Worm (Caenorhabditis elegans): Measurements from ENCODE around the gene R10F2.4.
A peak's percentile ranks its signal among the peaks of the same experiment; 100 is the strongest.

The R10F2.4 gene

DNA sequence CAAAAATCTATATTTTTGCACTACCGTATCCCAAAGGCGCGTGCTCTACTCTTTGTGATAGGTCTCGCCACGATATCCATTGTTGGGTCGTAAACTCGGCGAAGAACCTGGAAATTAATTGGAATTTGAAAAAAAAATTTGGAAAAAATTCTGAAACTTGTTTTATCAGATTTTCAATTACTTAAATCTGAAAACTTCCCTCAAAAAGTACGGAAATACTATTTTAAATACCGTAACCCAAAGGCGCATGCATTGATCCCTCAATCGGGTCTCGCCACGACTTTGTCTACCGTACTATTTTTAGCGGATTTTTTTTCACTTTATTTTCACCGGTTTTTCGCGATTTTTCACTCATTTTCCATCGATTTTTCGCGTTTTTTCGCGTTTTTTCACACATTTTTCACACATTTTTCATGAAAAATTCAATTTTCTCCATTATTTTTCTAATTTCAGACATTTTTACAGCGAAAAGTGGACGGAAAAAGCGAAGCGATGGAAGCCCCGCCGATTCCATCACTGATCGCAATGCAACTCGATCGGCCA lies 23.8 kb upstream of the R10F2.4 start, which contains the start of gene H05C05.1:
Gene H05C05.1, plus strand, starts transcription at position 493 of the 543 bp plus-strand sequence.
- TF ChIP-seq aly-1 (tag; optimal IDR thresholded peaks at IDR 0.05) (no peak), B0310.2 (tag; optimal IDR thresholded peaks at IDR 0.05) (no peak), hmbx-1 (tag; optimal IDR thresholded peaks at IDR 0.05) (no peak), hmg-4 (GFP tag; optimal IDR thresholded peaks at IDR 0.05) (no peak), ama-1 (optimal IDR thresholded peaks at IDR 0.05) (no peak), flt-1 (GFP tag; IDR thresholded peaks at IDR 0.05) (no peak), tbx-37 (GFP tag; conservative IDR thresholded peaks at IDR 0.05) (no peak), ceh-13 (GFP tag; optimal IDR thresholded peaks at IDR 0.05) (no peak), sea-1 (GFP tag; conservative IDR thresholded peaks at IDR 0.05) (no peak), ets-7 (tag; optimal IDR thresholded peaks at IDR 0.05) (no peak), F13C5.2 (tag; optimal IDR thresholded peaks at IDR 0.05) (no peak)

DNA sequence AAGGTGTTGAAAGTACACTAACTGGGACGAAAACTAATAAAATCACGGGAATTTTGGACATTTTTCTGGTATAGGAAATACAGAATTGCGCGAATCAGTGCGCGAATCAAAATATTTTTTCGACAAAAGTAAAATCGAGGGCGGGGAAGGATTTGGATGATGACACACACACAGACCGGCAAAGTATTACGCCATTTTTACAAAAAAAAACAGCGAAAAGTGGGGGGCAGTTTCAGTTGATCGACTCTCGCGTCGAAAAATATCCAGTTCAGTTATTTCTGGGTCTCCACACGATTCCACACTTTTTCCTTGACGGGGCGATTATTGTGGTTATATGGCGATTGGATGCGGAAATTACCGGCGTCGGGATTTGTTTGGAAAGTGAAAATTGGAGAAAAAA lies 23.2 kb upstream of the R10F2.4 start, which contains the start of gene H05C05.4:
Gene H05C05.4, minus strand, starts transcription at position 101 of the 400 bp plus-strand sequence.
- TF ChIP-seq hnd-1 (tag; optimal IDR thresholded peaks at IDR 0.05) (no peak), flt-1 (GFP tag; IDR thresholded peaks at IDR 0.05) (no peak), pes-1 (GFP tag; IDR thresholded peaks at IDR 0.05) (no peak), ceh-36 (tag; optimal IDR thresholded peaks at IDR 0.05) (no peak)

DNA sequence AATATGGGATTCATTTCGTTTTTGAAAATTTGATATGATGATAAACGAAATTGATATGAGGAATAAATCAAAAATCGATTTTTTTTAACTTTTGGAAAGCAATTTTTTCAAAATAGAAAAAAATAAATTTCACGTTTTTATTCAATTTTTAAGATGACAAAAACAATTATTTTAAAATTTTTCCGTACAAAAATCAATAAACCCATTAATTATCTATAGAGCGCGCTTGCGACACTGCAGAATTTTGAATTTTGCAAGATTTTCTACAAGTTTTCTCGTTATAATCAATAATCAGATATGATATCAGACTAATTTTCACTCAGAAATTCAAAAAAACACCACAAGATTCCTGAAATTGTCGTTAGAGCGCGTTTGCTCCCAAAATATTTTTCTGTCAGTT lies 21.1 kb upstream of the R10F2.4 start, which contains the start of gene R10F2.6:
Gene R10F2.6, minus strand, starts transcription at position 101 of the 400 bp plus-strand sequence.
- TF ChIP-seq ceh-36 (tag; optimal IDR thresholded peaks at IDR 0.05) (no peak), pes-1 (GFP tag; IDR thresholded peaks at IDR 0.05) (no peak), hnd-1 (tag; optimal IDR thresholded peaks at IDR 0.05) (no peak), F13C5.2 (tag; optimal IDR thresholded peaks at IDR 0.05) (no peak), ama-1 (optimal IDR thresholded peaks at IDR 0.05) (no peak), hmg-4 (GFP tag; optimal IDR thresholded peaks at IDR 0.05) (no peak), tbx-11 (GFP tag; IDR thresholded peaks at IDR 0.05) (no peak), hmbx-1 (tag; optimal IDR thresholded peaks at IDR 0.05) (no peak), tbx-37 (GFP tag; conservative IDR thresholded peaks at IDR 0.05) (no peak), tra-4 (tag; optimal IDR thresholded peaks at IDR 0.05) (no peak), ets-7 (tag; optimal IDR thresholded peaks at IDR 0.05) (no peak)

DNA sequence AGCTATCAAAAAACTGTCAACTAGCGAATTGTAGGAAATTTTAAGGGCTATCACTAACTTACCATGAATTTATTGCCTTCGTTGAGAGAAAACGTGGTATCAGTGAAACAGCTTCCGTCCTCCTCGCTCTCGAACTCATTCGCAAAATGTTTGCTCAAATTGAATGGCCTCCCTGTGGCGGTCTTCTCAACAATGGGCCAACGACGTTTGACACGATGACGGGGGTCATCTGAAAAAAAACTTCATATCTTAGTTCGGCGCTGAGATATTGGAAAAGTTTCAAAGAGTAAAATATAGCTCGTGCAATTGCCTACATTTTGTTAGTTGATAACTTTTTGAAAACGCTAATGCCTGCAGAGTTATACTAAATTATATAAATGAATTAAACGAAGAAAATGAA lies 18.7 kb upstream of the R10F2.4 start:
- no peak for TF ChIP-seq B0310.2 (tag; optimal IDR thresholded peaks at IDR 0.05)
- no peak for TF ChIP-seq flt-1 (GFP tag; IDR thresholded peaks at IDR 0.05)
- no peak for TF ChIP-seq tra-4 (tag; optimal IDR thresholded peaks at IDR 0.05)
- no peak for TF ChIP-seq hmbx-1 (tag; optimal IDR thresholded peaks at IDR 0.05)
- TF ChIP-seq hnd-1 (tag; optimal IDR thresholded peaks at IDR 0.05): no peak
- TF ChIP-seq aly-1 (tag; optimal IDR thresholded peaks at IDR 0.05): no peak
- no peak for TF ChIP-seq ceh-13 (GFP tag; optimal IDR thresholded peaks at IDR 0.05)
- no peak for TF ChIP-seq ama-1 (optimal IDR thresholded peaks at IDR 0.05)
- TF ChIP-seq sea-1 (GFP tag; conservative IDR thresholded peaks at IDR 0.05): no peak
- TF ChIP-seq pes-1 (GFP tag; IDR thresholded peaks at IDR 0.05): no peak
- TF ChIP-seq tbx-37 (GFP tag; conservative IDR thresholded peaks at IDR 0.05): no peak
- no peak for TF ChIP-seq tbx-11 (GFP tag; IDR thresholded peaks at IDR 0.05)
- TF ChIP-seq ets-7 (tag; optimal IDR thresholded peaks at IDR 0.05): no peak
- no peak for TF ChIP-seq F13C5.2 (tag; optimal IDR thresholded peaks at IDR 0.05)
- no peak for TF ChIP-seq hmg-4 (GFP tag; optimal IDR thresholded peaks at IDR 0.05)
- no peak for TF ChIP-seq scrt-1 (GFP tag; IDR thresholded peaks at IDR 0.05)
- TF ChIP-seq ceh-36 (tag; optimal IDR thresholded peaks at IDR 0.05): no peak

DNA sequence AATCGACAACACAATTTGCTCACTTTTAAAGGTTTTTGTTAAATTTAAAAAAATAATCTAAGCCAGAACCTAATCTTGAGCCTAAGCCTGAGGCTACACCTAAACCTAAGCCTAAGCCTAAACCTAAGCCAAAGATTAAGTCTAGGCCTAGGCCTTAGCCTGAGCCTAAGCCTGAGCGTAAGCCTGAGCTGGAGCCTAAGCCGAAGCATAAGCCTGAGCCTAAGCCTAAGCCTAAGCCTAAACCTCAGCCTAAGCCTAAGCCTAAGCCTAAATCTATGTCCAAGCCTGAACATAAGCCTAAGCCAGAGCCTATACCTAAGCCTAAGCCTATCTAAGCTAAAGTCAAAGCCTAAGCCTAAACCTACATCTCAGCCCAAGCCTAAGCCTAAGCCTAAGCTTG lies 14.9 kb upstream of the R10F2.4 start:
- TF ChIP-seq tbx-37 (GFP tag; conservative IDR thresholded peaks at IDR 0.05): no peak
- peak; percentile 79 for TF ChIP-seq ceh-36 (tag; optimal IDR thresholded peaks at IDR 0.05)

DNA sequence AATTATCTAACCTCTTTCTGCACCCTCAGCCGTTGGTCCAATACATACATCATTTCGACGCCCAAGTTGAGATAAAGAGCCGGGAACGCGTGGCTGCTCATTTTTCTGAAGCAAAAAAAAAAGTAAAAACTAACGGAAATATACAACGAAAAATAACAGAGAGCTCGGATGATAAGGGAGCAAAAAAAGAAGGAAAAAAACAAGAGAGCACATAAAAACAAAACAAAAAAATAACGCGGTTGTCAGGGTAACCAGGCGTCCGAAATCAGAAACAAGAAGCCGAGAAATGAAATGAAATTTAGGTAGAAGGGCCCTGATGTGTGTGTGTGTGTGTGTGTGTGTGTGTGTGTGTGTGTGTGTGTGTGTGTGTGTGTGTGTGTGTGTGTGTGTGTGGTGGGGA lies 1.7 kb upstream of the R10F2.4 start, which contains the start of gene R10F2.5:
Gene R10F2.5, minus strand, starts transcription at position 101 of the 400 bp plus-strand sequence.
- no peak for TF ChIP-seq hmg-4 (GFP tag; optimal IDR thresholded peaks at IDR 0.05)
- no peak for TF ChIP-seq ets-7 (tag; optimal IDR thresholded peaks at IDR 0.05)
- TF ChIP-seq flt-1 (GFP tag; IDR thresholded peaks at IDR 0.05): no peak
- no peak for TF ChIP-seq sea-1 (GFP tag; conservative IDR thresholded peaks at IDR 0.05)
- no peak for TF ChIP-seq aly-1 (tag; optimal IDR thresholded peaks at IDR 0.05)
- TF ChIP-seq B0310.2 (tag; optimal IDR thresholded peaks at IDR 0.05): no peak
- no peak for TF ChIP-seq tbx-37 (GFP tag; conservative IDR thresholded peaks at IDR 0.05)
- TF ChIP-seq pes-1 (GFP tag; IDR thresholded peaks at IDR 0.05): no peak
- TF ChIP-seq ceh-13 (GFP tag; optimal IDR thresholded peaks at IDR 0.05): no peak
- no peak for TF ChIP-seq scrt-1 (GFP tag; IDR thresholded peaks at IDR 0.05)
- no peak for TF ChIP-seq F13C5.2 (tag; optimal IDR thresholded peaks at IDR 0.05)
- no peak for TF ChIP-seq hmbx-1 (tag; optimal IDR thresholded peaks at IDR 0.05)
- TF ChIP-seq ceh-36 (tag; optimal IDR thresholded peaks at IDR 0.05): no peak

DNA sequence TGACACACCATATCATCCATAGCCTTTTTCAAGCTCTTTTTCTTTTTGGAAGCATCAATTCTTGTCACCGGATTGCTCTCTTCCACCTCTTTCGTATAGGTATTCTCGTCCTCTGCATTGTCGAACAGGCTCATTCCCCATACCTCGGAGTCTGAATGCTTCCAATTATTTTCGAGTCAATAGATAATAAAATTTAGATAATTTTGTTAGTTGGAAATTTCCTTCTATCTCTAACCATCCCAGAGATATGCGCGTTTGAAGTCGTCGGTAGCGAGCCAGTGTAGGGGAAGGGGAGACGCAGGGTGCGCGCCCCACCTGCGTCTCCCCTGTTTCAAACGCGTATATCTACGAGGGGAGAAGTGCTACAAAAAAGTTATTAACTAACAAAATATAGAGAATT lies 2.0 kb downstream of the R10F2.4 start:
- TF ChIP-seq pes-1 (GFP tag; IDR thresholded peaks at IDR 0.05) (no peak), B0310.2 (tag; optimal IDR thresholded peaks at IDR 0.05) (no peak), scrt-1 (GFP tag; IDR thresholded peaks at IDR 0.05) (no peak), ceh-36 (tag; optimal IDR thresholded peaks at IDR 0.05) (no peak), hnd-1 (tag; optimal IDR thresholded peaks at IDR 0.05) (no peak), tra-4 (tag; optimal IDR thresholded peaks at IDR 0.05) (no peak), tbx-37 (GFP tag; conservative IDR thresholded peaks at IDR 0.05) (no peak), sea-1 (GFP tag; conservative IDR thresholded peaks at IDR 0.05) (no peak), ama-1 (optimal IDR thresholded peaks at IDR 0.05) (no peak), hmbx-1 (tag; optimal IDR thresholded peaks at IDR 0.05) (no peak), F13C5.2 (tag; optimal IDR thresholded peaks at IDR 0.05) (no peak), flt-1 (GFP tag; IDR thresholded peaks at IDR 0.05) (no peak), aly-1 (tag; optimal IDR thresholded peaks at IDR 0.05) (no peak), tbx-11 (GFP tag; IDR thresholded peaks at IDR 0.05) (no peak), ceh-13 (GFP tag; optimal IDR thresholded peaks at IDR 0.05) (no peak), hmg-4 (GFP tag; optimal IDR thresholded peaks at IDR 0.05) (no peak), ets-7 (tag; optimal IDR thresholded peaks at IDR 0.05) (no peak)

DNA sequence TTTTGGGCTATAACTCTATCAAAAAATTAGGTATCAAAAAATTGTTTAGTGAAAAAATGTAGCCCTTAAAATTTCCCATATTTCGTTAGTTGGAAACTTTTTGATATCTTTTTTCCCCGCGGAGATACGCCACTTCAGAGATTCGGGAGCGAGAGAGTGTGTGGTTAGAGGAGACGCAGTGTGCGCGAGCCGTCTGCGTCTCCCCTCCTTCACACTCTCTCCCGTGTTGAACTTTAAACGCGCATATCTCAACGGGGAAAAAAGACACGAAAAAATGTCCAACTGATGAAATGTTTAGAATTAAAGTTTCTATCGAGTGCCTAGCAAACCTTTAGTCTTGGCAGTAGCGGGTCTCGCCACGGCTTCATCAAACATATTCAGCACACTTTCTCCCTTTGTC lies 2.6 kb downstream of the R10F2.4 start:
- TF ChIP-seq pes-1 (GFP tag; IDR thresholded peaks at IDR 0.05) (no peak), tra-4 (tag; optimal IDR thresholded peaks at IDR 0.05) (no peak), ama-1 (optimal IDR thresholded peaks at IDR 0.05) (no peak), ets-7 (tag; optimal IDR thresholded peaks at IDR 0.05) (no peak), ceh-36 (tag; optimal IDR thresholded peaks at IDR 0.05) (no peak), hnd-1 (tag; optimal IDR thresholded peaks at IDR 0.05) (no peak), hmbx-1 (tag; optimal IDR thresholded peaks at IDR 0.05) (no peak), tbx-37 (GFP tag; conservative IDR thresholded peaks at IDR 0.05) (no peak), ceh-13 (GFP tag; optimal IDR thresholded peaks at IDR 0.05) (no peak), F13C5.2 (tag; optimal IDR thresholded peaks at IDR 0.05) (no peak), scrt-1 (GFP tag; IDR thresholded peaks at IDR 0.05) (no peak), aly-1 (tag; optimal IDR thresholded peaks at IDR 0.05) (no peak)
